Worm (Caenorhabditis elegans): ENCODE data around the gene nkb-3.

nkb-3 gene

ce11 chrX:13716313-13716712 is 54.0 kb downstream of the nkb-3 start (continued):
- TF ChIP-seq snpc-4 (tag; optimal IDR thresholded peaks at IDR 0.05) (no peak), nhr-111 (GFP tag; optimal IDR thresholded peaks at IDR 0.05) (no peak), dmd-9 (GFP tag; IDR thresholded peaks at IDR 0.05) (0 out of 2 replicates have a peak, but pooled peaks have one; percentile 15), F10B5.3 (tag; optimal IDR thresholded peaks at IDR 0.05) (no peak), attf-4 (tag; optimal IDR thresholded peaks at IDR 0.05) (no peak), nhr-28 (tag; optimal IDR thresholded peaks at IDR 0.05) (peak; percentile 7), madf-5 (GFP tag; IDR thresholded peaks at IDR 0.05) (0 out of 4 replicates have a peak, but pooled peaks of 1 of the 2 experiments have one; percentile 47), mdt-29 (GFP tag; IDR thresholded peaks at IDR 0.05) (no peak), daf-16 (GFP tag; optimal IDR thresholded peaks at IDR 0.05) (peak; percentile 11 to 58), daf-16 (tag; optimal IDR thresholded peaks at IDR 0.05) (peak; percentile 73), dve-1 (tag; optimal IDR thresholded peaks at IDR 0.05; ENCODE audit: insufficient read depth) (peak; percentile 31), nhr-77 (tag; optimal IDR thresholded peaks at IDR 0.05) (no peak), arid-1 (GFP tag; conservative IDR thresholded peaks at IDR 0.05) (no peak), nhr-76 (tag; optimal IDR thresholded peaks at IDR 0.05) (no peak), dmd-6 (GFP tag; IDR thresholded peaks at IDR 0.05) (peak; percentile 44; the same call in 1 of the 2 replicates), tag-97 (GFP tag; IDR thresholded peaks at IDR 0.05) (no peak), rbr-2 (tag; optimal IDR thresholded peaks at IDR 0.05) (no peak), zip-11 (GFP tag; IDR thresholded peaks at IDR 0.05) (no peak), spr-3 (GFP tag; optimal IDR thresholded peaks at IDR 0.05) (no peak), dmd-8 (GFP tag; IDR thresholded peaks at IDR 0.05) (no peak; the same call in none of the 2 replicates), ama-1 (optimal IDR thresholded peaks at IDR 0.05) (no peak), lin-29 (GFP tag; IDR thresholded peaks at IDR 0.05) (no peak), ceh-44 (GFP tag; IDR thresholded peaks at IDR 0.05) (0 out of 2 replicates have a peak, but pooled peaks have one; percentile 14), F49E8.2 (tag; optimal IDR thresholded peaks at IDR 0.05; ENCODE audit: borderline replicate concordance) (no peak), nhr-102 (tag; optimal IDR thresholded peaks at IDR 0.05) (no peak), cey-2 (tag; optimal IDR thresholded peaks at IDR 0.05; ENCODE audit: borderline replicate concordance, insufficient read depth) (no peak), ceh-82 (tag; optimal IDR thresholded peaks at IDR 0.05) (no peak), daf-19 (GFP tag; conservative IDR thresholded peaks at IDR 0.05) (0 out of 2 replicates have a peak, but pooled peaks have one; percentile 47)
